Worm (Caenorhabditis elegans): Measurements from ENCODE around the gene polq-1.

- no peak for TF ChIP-seq nhr-11 (tag; optimal IDR thresholded peaks at IDR 0.05)
- no peak for TF ChIP-seq pag-3 (tag; optimal IDR thresholded peaks at IDR 0.05; ENCODE audit: borderline replicate concordance, insufficient read depth)
- no peak for TF ChIP-seq lin-39 (tag; optimal IDR thresholded peaks at IDR 0.05)
- TF ChIP-seq nhr-76 (tag; optimal IDR thresholded peaks at IDR 0.05): no peak
- no peak for TF ChIP-seq elt-3 (tag; optimal IDR thresholded peaks at IDR 0.05)
- no peak for TF ChIP-seq ceh-82 (tag; optimal IDR thresholded peaks at IDR 0.05)
- no peak for TF ChIP-seq unc-62 (GFP tag; optimal IDR thresholded peaks at IDR 0.05)
Measured at ce11 chrIII:5826895-5827437, 24.0 kb upstream of the polq-1 start.
